Worm (Caenorhabditis elegans): Measurements from ENCODE around the gene ZC196.9.

ce11 chrV:8677193-8677592 lies 49.8 kb downstream of the ZC196.9 start, which contains the start of gene ZC190.6:
- TF ChIP-seq ceh-36 (tag; optimal IDR thresholded peaks at IDR 0.05) (no peak), ets-7 (tag; optimal IDR thresholded peaks at IDR 0.05) (no peak), B0310.2 (tag; optimal IDR thresholded peaks at IDR 0.05) (no peak), ceh-13 (GFP tag; optimal IDR thresholded peaks at IDR 0.05) (no peak), tbx-11 (GFP tag; IDR thresholded peaks at IDR 0.05) (no peak), ama-1 (optimal IDR thresholded peaks at IDR 0.05) (no peak)

Data from whole organism, early embryonic.